Fruit fly (Drosophila melanogaster) whole organism, pupa: ENCODE results near the gene CG3740.
A peak's percentile ranks its signal among the peaks of the same experiment; 100 is the strongest.

Experiments used
- CG10348 ChIP-seq: fragments of 200-800 bp; sonication (Bioruptor generic); IDR thresholded peaks from 2 replicates; pipeline ENCODE4 v1.3.6; 2022; ENCODE audit warnings: missing biosample characterization, missing genetic modification characterization
- CG12605 ChIP-seq: fragments of 200-800 bp; sonication (Bioruptor generic); IDR thresholded peaks from 2 replicates; pipeline ENCODE4 v1.3.6; 2022; ENCODE audit warnings: missing biosample characterization, missing genetic modification characterization
- CG13204 ChIP-seq: fragments of 200-800 bp; sonication (Bioruptor generic); optimal IDR thresholded peaks from 2 replicates; lab custom pipeline; 2018; ENCODE audit warnings: missing biosample characterization, mild to moderate bottlenecking, missing genetic modification characterization, moderate library complexity
- CG14655 ChIP-seq: fragments of 200-800 bp; sonication (Bioruptor generic); optimal IDR thresholded peaks from 3 replicates; lab custom pipeline; 2017; ENCODE audit warnings: mild to moderate bottlenecking, missing biosample characterization, missing genetic modification reagents, missing genetic modification characterization
- CG15710 ChIP-seq: fragments of 200-800 bp; sonication (Bioruptor generic); optimal IDR thresholded peaks from 2 replicates; lab custom pipeline; 2018; ENCODE audit warnings: missing biosample characterization, mild to moderate bottlenecking, missing genetic modification characterization, moderate library complexity
- CG17806 ChIP-seq: fragments of 200-800 bp; sonication (Bioruptor generic); optimal IDR thresholded peaks from 2 replicates; lab custom pipeline; 2018; ENCODE audit warnings: missing biosample characterization, mild to moderate bottlenecking, missing genetic modification characterization, moderate library complexity
- CG32121 ChIP-seq: fragments of 200-800 bp; sonication (Bioruptor generic); IDR thresholded peaks from 2 replicates; pipeline ENCODE4 v1.3.6; 2022; ENCODE audit warnings: missing biosample characterization, missing genetic modification characterization
- CG34367 ChIP-seq: fragments of 200-800 bp; sonication (Bioruptor generic); optimal IDR thresholded peaks from 2 replicates; lab custom pipeline; 2018; ENCODE audit warnings: missing biosample characterization, mild to moderate bottlenecking, missing genetic modification characterization
- CG4496 ChIP-seq: fragments of 200-800 bp; sonication (Bioruptor generic); IDR thresholded peaks from 3 replicates; pipeline ENCODE4 v1.3.6; 2022; ENCODE audit warnings: missing biosample characterization, missing genetic modification characterization
- CG8159 ChIP-seq: fragments of 200-800 bp; sonication (Bioruptor generic); optimal IDR thresholded peaks from 3 replicates; lab custom pipeline; 2018; ENCODE audit warnings: missing biosample characterization, mild to moderate bottlenecking, missing genetic modification characterization, moderate library complexity
- CG8301 ChIP-seq: fragments of 200-800 bp; sonication (Bioruptor generic); optimal IDR thresholded peaks from 2 replicates; lab custom pipeline; 2018; ENCODE audit warnings: missing biosample characterization, mild to moderate bottlenecking, missing genetic modification characterization
- CG9948 ChIP-seq: fragments of 200-800 bp; sonication (Bioruptor generic); optimal IDR thresholded peaks from 2 replicates; lab custom pipeline; 2018; ENCODE audit warnings: missing biosample characterization, mild to moderate bottlenecking, missing genetic modification characterization, moderate library complexity
- D1 ChIP-seq: fragments of 200-800 bp; sonication (Bioruptor generic); optimal IDR thresholded peaks from 2 replicates; lab custom pipeline; 2018; ENCODE audit warnings: missing biosample characterization, mild to moderate bottlenecking, missing genetic modification characterization, moderate library complexity
- EcR ChIP-seq: fragments of 200-800 bp; sonication (Bioruptor generic); optimal IDR thresholded peaks from 3 replicates; lab custom pipeline; 2019; ENCODE audit warnings: missing biosample characterization, missing genetic modification characterization, mild to moderate bottlenecking, moderate library complexity, missing genetic modification reagents
- Ets98B ChIP-seq: fragments of 200-800 bp; sonication (Bioruptor generic); IDR thresholded peaks from 2 replicates; pipeline ENCODE4 v1.3.6; 2022; ENCODE audit warnings: missing biosample characterization, missing genetic modification characterization
- Pif1A ChIP-seq: fragments of 200-800 bp; sonication (Bioruptor generic); optimal IDR thresholded peaks from 3 replicates; lab custom pipeline; 2016; ENCODE audit warnings: missing biosample characterization, missing genetic modification characterization
- Pif1B ChIP-seq: fragments of 200-800 bp; sonication (Bioruptor generic); optimal IDR thresholded peaks from 3 replicates; lab custom pipeline; 2016; ENCODE audit warnings: missing biosample characterization, missing genetic modification characterization
- Snoo ChIP-seq: fragments of 200-800 bp; sonication (Bioruptor generic); optimal IDR thresholded peaks from 3 replicates; lab custom pipeline; 2017; ENCODE audit warnings: missing biosample characterization, mild to moderate bottlenecking, missing genetic modification characterization, inconsistent platforms
- fd96Ca ChIP-seq: fragments of 200-800 bp; sonication (Bioruptor generic); IDR thresholded peaks from 3 replicates; pipeline ENCODE4 v1.3.6; 2022; ENCODE audit warnings: missing biosample characterization, missing genetic modification characterization
- gl ChIP-seq: fragments of 200-800 bp; sonication (Bioruptor generic); optimal IDR thresholded peaks from 2 replicates; lab custom pipeline; 2018; ENCODE audit warnings: missing biosample characterization, mild to moderate bottlenecking, missing genetic modification characterization
- rn ChIP-seq: fragments of 200-800 bp; sonication (Bioruptor generic); IDR thresholded peaks from 2 replicates; pipeline ENCODE4 v1.3.6; 2022; ENCODE audit warnings: missing biosample characterization, missing genetic modification characterization

The CG3740 gene

dm6 chrX:1647876-1648275 lies 21.2 kb downstream of the CG3740 start:
- TF ChIP-seq CG15710 (no peak), CG17806 (tag; lab: Kevin White, UChicago) (no peak), CG13204 (GFP tag; lab: Kevin White, UChicago) (no peak), fd96Ca (GFP tag; lab: Robert Waterston, UW) (no peak), Pif1B (GFP tag; lab: Kevin White, UChicago) (no peak), Snoo (tag; lab: Kevin White, UChicago) (no peak), CG14655 (GFP tag; lab: Kevin White, UChicago) (no peak), Pif1A (GFP tag; lab: Kevin White, UChicago) (no peak), rn (GFP tag; lab: Robert Waterston, UW) (no peak), CG10348 (no peak)
- TF ChIP-seq, all 21 proteins: peak for 0

- TF ChIP-seq CG13204 (GFP tag; lab: Kevin White, UChicago), result no peak
- TF ChIP-seq CG8301, result no peak
- TF ChIP-seq CG15710, result no peak
- no peak for TF ChIP-seq CG17806 (tag; lab: Kevin White, UChicago)
- TF ChIP-seq Pif1A (GFP tag; lab: Kevin White, UChicago), result no peak
- TF ChIP-seq CG9948 (tag; lab: Kevin White, UChicago), result no peak
- no peak for TF ChIP-seq Ets98B (GFP tag; lab: Robert Waterston, UW)
- no peak for TF ChIP-seq D1 (tag; lab: Kevin White, UChicago)
- TF ChIP-seq EcR, result no peak
- TF ChIP-seq CG12605 (GFP tag; lab: Robert Waterston, UW), result no peak
- TF ChIP-seq CG32121, result no peak
- no peak for TF ChIP-seq CG34367
- TF ChIP-seq fd96Ca (GFP tag; lab: Robert Waterston, UW), result no peak
- no peak for TF ChIP-seq Snoo (tag; lab: Kevin White, UChicago)
- TF ChIP-seq gl (tag; lab: Kevin White, UChicago), result no peak
- TF ChIP-seq CG14655 (GFP tag; lab: Kevin White, UChicago), result no peak
- TF ChIP-seq Pif1B (GFP tag; lab: Kevin White, UChicago), result no peak
These were observed 25.5 kb downstream of the CG3740 start for dm6 chrX:1643640-1644039.

- TF ChIP-seq Pif1B (GFP tag; lab: Kevin White, UChicago) (peak; percentile 34), CG8301 (no peak), CG32121 (no peak), rn (GFP tag; lab: Robert Waterston, UW) (no peak), CG9948 (tag; lab: Kevin White, UChicago) (no peak), Pif1A (GFP tag; lab: Kevin White, UChicago) (peak; percentile 13), Ets98B (GFP tag; lab: Robert Waterston, UW) (no peak), CG13204 (GFP tag; lab: Kevin White, UChicago) (no peak), CG34367 (no peak), CG4496 (GFP tag; lab: Robert Waterston, UW) (no peak), EcR (peak; percentile 41)
These were observed 41.5 kb downstream of the CG3740 start for dm6 chrX:1627588-1627987.

- TF ChIP-seq CG4496 (GFP tag; lab: Robert Waterston, UW) (no peak), CG14655 (GFP tag; lab: Kevin White, UChicago) (no peak), CG12605 (GFP tag; lab: Robert Waterston, UW) (no peak), CG9948 (tag; lab: Kevin White, UChicago) (no peak), rn (GFP tag; lab: Robert Waterston, UW) (no peak), CG13204 (GFP tag; lab: Kevin White, UChicago) (no peak), CG10348 (no peak), Snoo (tag; lab: Kevin White, UChicago) (no peak), D1 (tag; lab: Kevin White, UChicago) (no peak), EcR (no peak), fd96Ca (GFP tag; lab: Robert Waterston, UW) (no peak), CG8159 (tag; lab: Kevin White, UChicago) (no peak), CG17806 (tag; lab: Kevin White, UChicago) (no peak), gl (tag; lab: Kevin White, UChicago) (no peak), CG15710 (no peak), CG32121 (no peak), Pif1B (GFP tag; lab: Kevin White, UChicago) (no peak), CG8301 (no peak), Ets98B (GFP tag; lab: Robert Waterston, UW) (no peak)
These were observed 44.0 kb downstream of the CG3740 start for dm6 chrX:1625142-1625541.

dm6 chrX:1623655-1624054 lies 45.4 kb downstream of the CG3740 start:
- TF ChIP-seq CG12605 (GFP tag; lab: Robert Waterston, UW) (no peak), Pif1A (GFP tag; lab: Kevin White, UChicago) (no peak), Snoo (tag; lab: Kevin White, UChicago) (no peak), Pif1B (GFP tag; lab: Kevin White, UChicago) (no peak), CG10348 (no peak), CG4496 (GFP tag; lab: Robert Waterston, UW) (no peak), CG32121 (no peak)

dm6 chrX:1623163-1623562 lies 45.9 kb downstream of the CG3740 start:
- TF ChIP-seq Pif1A (GFP tag; lab: Kevin White, UChicago) (no peak), EcR (peak; percentile 27)

dm6 chrX:1621399-1621798 lies 47.7 kb downstream of the CG3740 start:
- TF ChIP-seq Snoo (tag; lab: Kevin White, UChicago), result no peak
- no peak for TF ChIP-seq CG4496 (GFP tag; lab: Robert Waterston, UW)
- no peak for TF ChIP-seq CG13204 (GFP tag; lab: Kevin White, UChicago)
- TF ChIP-seq EcR, result no peak
- no peak for TF ChIP-seq CG12605 (GFP tag; lab: Robert Waterston, UW)
- no peak for TF ChIP-seq fd96Ca (GFP tag; lab: Robert Waterston, UW)
- no peak for TF ChIP-seq Ets98B (GFP tag; lab: Robert Waterston, UW)
- TF ChIP-seq Pif1A (GFP tag; lab: Kevin White, UChicago), result no peak
- no peak for TF ChIP-seq D1 (tag; lab: Kevin White, UChicago)
- TF ChIP-seq CG10348, result no peak
- TF ChIP-seq Pif1B (GFP tag; lab: Kevin White, UChicago), result no peak
- TF ChIP-seq CG8159 (tag; lab: Kevin White, UChicago), result no peak
- no peak for TF ChIP-seq CG8301
- no peak for TF ChIP-seq gl (tag; lab: Kevin White, UChicago)
- no peak for TF ChIP-seq CG17806 (tag; lab: Kevin White, UChicago)
- no peak for TF ChIP-seq CG14655 (GFP tag; lab: Kevin White, UChicago)
- no peak for TF ChIP-seq CG9948 (tag; lab: Kevin White, UChicago)
- TF ChIP-seq CG15710, result no peak
